Fruit fly (Drosophila melanogaster): ENCODE data around the gene Mst27D.

DNA sequence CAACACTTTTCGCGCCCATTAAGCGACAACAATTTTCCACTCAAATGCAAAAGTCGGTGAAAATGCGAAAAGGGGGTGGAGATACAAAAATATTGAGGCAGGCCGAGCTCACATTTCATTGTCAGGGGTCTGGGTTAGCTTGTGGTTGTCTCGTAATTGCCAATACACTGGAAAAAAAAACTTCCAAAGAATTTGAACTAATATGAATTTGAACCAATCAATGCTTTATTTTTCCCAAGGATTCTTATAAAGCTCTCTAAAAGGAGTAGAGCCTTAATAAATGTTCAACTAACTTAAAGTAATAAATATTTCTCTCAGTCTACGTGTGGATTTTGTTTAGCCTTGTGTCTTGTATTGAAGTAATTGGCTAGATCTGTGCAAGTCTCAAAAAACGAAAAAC is 12.4 kb upstream of the Mst27D start:
- no peak for TF ChIP-seq Gug (GFP tag; IDR thresholded peaks at IDR 0.05)
- TF ChIP-seq CG11093 (GFP tag; IDR thresholded peaks at IDR 0.05) = no peak
- no peak for TF ChIP-seq cato (GFP tag; optimal IDR thresholded peaks at IDR 0.05; ENCODE audit: borderline replicate concordance)
- TF ChIP-seq CG13624 (GFP tag; optimal IDR thresholded peaks at IDR 0.05) = no peak
- TF ChIP-seq CG12942 (GFP tag; optimal IDR thresholded peaks at IDR 0.05) = no peak
- no peak for TF ChIP-seq org-1 (GFP tag; optimal IDR thresholded peaks at IDR 0.05)
- no peak for TF ChIP-seq CG12659 (GFP tag; optimal IDR thresholded peaks at IDR 0.05)
- peak; percentile 35; the same call in 1 of the 2 replicates for TF ChIP-seq CG32532 (GFP tag; IDR thresholded peaks at IDR 0.05)
- no peak for TF ChIP-seq eve (GFP tag; optimal IDR thresholded peaks at IDR 0.05)

Data from whole organism, embryonic.